Worm (Caenorhabditis elegans) whole organism, midembryonic: ENCODE data around the gene R08A2.9.

Experiments
- T22C8.4 ChIP-seq: fragments of 200-800 bp; sonication (Bioruptor generic); IDR thresholded peaks from 2 replicates; pipeline ENCODE4 v1.3.6; 2022; ENCODE audit warnings: missing genetic modification characterization, missing compliant biosample characterization
- cog-1 ChIP-seq: sonication (generic microtip); optimal IDR thresholded peaks from 2 replicates; lab custom pipeline; 2016; ENCODE audit warnings: missing genetic modification characterization, missing compliant biosample characterization
- flt-1 ChIP-seq: fragments of 200-800 bp; sonication (Bioruptor generic); IDR thresholded peaks from 2 replicates; pipeline ENCODE4 v1.3.6; 2022; ENCODE audit warnings: missing genetic modification characterization, missing compliant biosample characterization
- klf-2 ChIP-seq: fragments of 200-800 bp; sonication (Bioruptor generic); conservative IDR thresholded peaks from 2 replicates; pipeline ENCODE4 v1.3.6; 2022; ENCODE audit warnings: missing genetic modification reagents, missing genetic modification characterization, missing compliant biosample characterization
- med-1 ChIP-seq: sonication (generic microtip); optimal IDR thresholded peaks from 2 replicates; lab custom pipeline; 2017; ENCODE audit warnings: missing genetic modification characterization, mild to moderate bottlenecking, missing compliant biosample characterization, antibody characterized with exemption, missing genetic modification reagents; ENCODE audit not compliant: insufficient read depth
- ref-1 ChIP-seq: fragments of 200-800 bp; sonication (Bioruptor generic); conservative IDR thresholded peaks from 2 replicates; pipeline ENCODE4 v1.3.6; 2022; ENCODE audit warnings: missing genetic modification reagents, missing genetic modification characterization, missing compliant biosample characterization
- tab-1 ChIP-seq: fragments of 200-800 bp; sonication (Bioruptor generic); IDR thresholded peaks from 2 replicates; pipeline ENCODE4 v1.3.6; 2022; ENCODE audit warnings: missing genetic modification characterization, missing compliant biosample characterization
- ztf-23 ChIP-seq: fragments of 200-800 bp; sonication (Bioruptor generic); IDR thresholded peaks from 2 replicates; pipeline ENCODE4 v1.3.6; 2022; ENCODE audit warnings: missing genetic modification reagents, missing genetic modification characterization, missing compliant biosample characterization
- ztf-29 ChIP-seq: fragments of 200-800 bp; sonication (Bioruptor generic); IDR thresholded peaks from 2 replicates; pipeline ENCODE4 v1.3.6; 2022; ENCODE audit warnings: missing genetic modification reagents, missing genetic modification characterization, missing compliant biosample characterization

ce11 chrV:14711077-14711476 is 3.0 kb downstream of the R08A2.9 start, which contains the start of gene ssp-33:
- TF ChIP-seq ztf-23 (GFP tag; lab: Robert Waterston, UW) (no peak), cog-1 (tag; lab: Kevin White, UChicago) (no peak), tab-1 (GFP tag; lab: Robert Waterston, UW) (no peak), ref-1 (GFP tag; lab: Robert Waterston, UW) (no peak), flt-1 (no peak), ztf-29 (GFP tag; lab: Robert Waterston, UW) (no peak), med-1 (GFP tag; lab: Kevin White, UChicago) (no peak), klf-2 (no peak), T22C8.4 (GFP tag; lab: Robert Waterston, UW) (no peak)
